Fruit fly (Drosophila melanogaster) whole organism, pupa: ENCODE results near the gene LysB.

Source experiments
- CG10348 ChIP-seq: fragments of 200-800 bp; sonication (Bioruptor generic); IDR thresholded peaks from 2 replicates; pipeline ENCODE4 v1.3.6; 2022; ENCODE audit warnings: missing biosample characterization, missing genetic modification characterization
- CG12605 ChIP-seq: fragments of 200-800 bp; sonication (Bioruptor generic); IDR thresholded peaks from 2 replicates; pipeline ENCODE4 v1.3.6; 2022; ENCODE audit warnings: missing biosample characterization, missing genetic modification characterization
- CG14655 ChIP-seq: fragments of 200-800 bp; sonication (Bioruptor generic); optimal IDR thresholded peaks from 3 replicates; lab custom pipeline; 2017; ENCODE audit warnings: mild to moderate bottlenecking, missing biosample characterization, missing genetic modification reagents, missing genetic modification characterization
- EcR ChIP-seq: fragments of 200-800 bp; sonication (Bioruptor generic); optimal IDR thresholded peaks from 3 replicates; lab custom pipeline; 2019; ENCODE audit warnings: missing biosample characterization, missing genetic modification characterization, mild to moderate bottlenecking, moderate library complexity, missing genetic modification reagents
- Ets98B ChIP-seq: fragments of 200-800 bp; sonication (Bioruptor generic); IDR thresholded peaks from 2 replicates; pipeline ENCODE4 v1.3.6; 2022; ENCODE audit warnings: missing biosample characterization, missing genetic modification characterization
- Pif1A ChIP-seq: fragments of 200-800 bp; sonication (Bioruptor generic); optimal IDR thresholded peaks from 3 replicates; lab custom pipeline; 2016; ENCODE audit warnings: missing biosample characterization, missing genetic modification characterization
- gl ChIP-seq: fragments of 200-800 bp; sonication (Bioruptor generic); optimal IDR thresholded peaks from 2 replicates; lab custom pipeline; 2018; ENCODE audit warnings: missing biosample characterization, mild to moderate bottlenecking, missing genetic modification characterization

DNA sequence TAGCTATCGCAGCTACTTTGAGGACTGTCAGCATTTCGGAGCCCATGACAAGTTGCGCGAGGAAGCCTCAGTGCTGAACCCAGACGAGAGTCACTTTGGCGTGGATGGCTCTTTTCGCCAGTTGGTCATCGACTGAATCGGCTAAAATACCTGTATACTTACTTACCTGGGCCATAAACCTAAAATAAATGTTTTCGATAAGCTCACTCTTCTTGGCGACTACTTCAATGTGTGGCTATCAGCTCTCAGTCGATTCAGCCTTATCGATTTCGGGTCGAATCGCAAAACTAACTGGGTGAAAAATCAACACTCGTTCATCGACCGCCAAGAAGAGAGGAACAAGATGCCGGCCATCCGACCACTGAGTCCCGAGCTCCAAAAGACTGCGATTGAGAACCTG lies 26.7 kb downstream of the LysB start, which contains the start of gene CG33966:
- no peak for TF ChIP-seq EcR (GFP tag; lab: Kevin White, UChicago)
- no peak for TF ChIP-seq CG10348 (GFP tag; lab: Robert Waterston, UW)
- no peak for TF ChIP-seq Ets98B (GFP tag; lab: Robert Waterston, UW)
- TF ChIP-seq CG12605 (GFP tag; lab: Robert Waterston, UW), result no peak
- no peak for TF ChIP-seq Pif1A (GFP tag; lab: Kevin White, UChicago)
- TF ChIP-seq CG14655 (GFP tag; lab: Kevin White, UChicago), result no peak
- no peak for TF ChIP-seq gl (tag; lab: Kevin White, UChicago)
